Worm (Caenorhabditis elegans) whole organism, L2 larva: ENCODE measurements around the gene afmd-1.

ENCODE experiments used
- C34F6.9 ChIP-seq: fragments of 150-350 bp; optimal IDR thresholded peaks from 2 replicates; lab custom pipeline; 2014; ENCODE audit warnings: missing biosample characterization, missing genetic modification characterization
- F13H6.1 ChIP-seq: sonication (generic microtip); optimal IDR thresholded peaks from 2 replicates; lab custom pipeline; 2016; ENCODE audit warnings: missing genetic modification characterization, missing compliant biosample characterization
- R02D3.7 ChIP-seq: fragments of 150-350 bp; optimal IDR thresholded peaks from 2 replicates; lab custom pipeline; 2014; ENCODE audit warnings: missing biosample characterization, missing genetic modification characterization
- ZK546.5 ChIP-seq: sonication (generic microtip); optimal IDR thresholded peaks from 2 replicates; lab custom pipeline; 2017; ENCODE audit warnings: missing biosample characterization, missing genetic modification characterization
- alr-1 ChIP-seq: fragments of 150-350 bp; optimal IDR thresholded peaks from 2 replicates; lab custom pipeline; 2014; ENCODE audit warnings: missing biosample characterization, missing genetic modification characterization
- aly-2 ChIP-seq: fragments of 150-350 bp; optimal IDR thresholded peaks from 2 replicates; lab custom pipeline; 2014; ENCODE audit warnings: missing biosample characterization, missing genetic modification characterization
- ama-1 ChIP-seq: fragments of 150-350 bp; optimal IDR thresholded peaks from 2 replicates; lab custom pipeline; 2018; ENCODE audit warnings: inconsistent platforms
- blmp-1 ChIP-seq: sonication (generic microtip); optimal IDR thresholded peaks from 2 replicates; lab custom pipeline; 2017; ENCODE audit warnings: missing genetic modification characterization, mild to moderate bottlenecking, missing compliant biosample characterization, antibody characterized with exemption, moderate library complexity; ENCODE audit not compliant: insufficient read depth
- ceh-16 ChIP-seq: fragments of 150-350 bp; optimal IDR thresholded peaks from 2 replicates; lab custom pipeline; 2014; ENCODE audit warnings: missing biosample characterization, missing genetic modification characterization
- ceh-82 ChIP-seq: fragments of 150-350 bp; optimal IDR thresholded peaks from 2 replicates; lab custom pipeline; 2014; ENCODE audit warnings: missing biosample characterization, missing genetic modification characterization
- crh-2 ChIP-seq: sonication (generic microtip); optimal IDR thresholded peaks from 2 replicates; lab custom pipeline; 2017; ENCODE audit warnings: missing biosample characterization, missing genetic modification characterization
- egl-27 ChIP-seq: sonication (generic microtip); optimal IDR thresholded peaks from 3 replicates; lab custom pipeline; 2017; ENCODE audit warnings: missing biosample characterization, missing genetic modification reagents, missing genetic modification characterization
- elt-1 ChIP-seq: fragments of 150-350 bp; optimal IDR thresholded peaks from 2 replicates; lab custom pipeline; 2014; ENCODE audit warnings: missing biosample characterization, missing genetic modification characterization
- elt-3 ChIP-seq: sonication (generic microtip); optimal IDR thresholded peaks from 2 replicates; lab custom pipeline; 2017; ENCODE audit warnings: missing biosample characterization, missing genetic modification characterization
- fos-1 ChIP-seq: fragments of 150-350 bp; optimal IDR thresholded peaks from 2 replicates; lab custom pipeline; 2014; ENCODE audit warnings: missing biosample characterization, missing genetic modification characterization
- gmeb-1 ChIP-seq: fragments of 150-350 bp; optimal IDR thresholded peaks from 2 replicates; lab custom pipeline; 2014; ENCODE audit warnings: missing biosample characterization, missing genetic modification characterization
- lin-11 ChIP-seq: fragments of 150-350 bp; sonication (generic microtip); optimal IDR thresholded peaks from 2 replicates; lab custom pipeline; 2014; ENCODE audit warnings: missing biosample characterization, missing genetic modification characterization, inconsistent platforms, mixed read lengths
- lsy-2 ChIP-seq, 2 experiments: fragments of 150-350 bp in 1 of 2; sonication (generic microtip) in 1 of 2; optimal IDR thresholded peaks; 2 replicates each; lab custom pipeline; 2014 to 2017; ENCODE audit warnings: missing biosample characterization in 2 of 2, missing genetic modification characterization in 2 of 2
- mbf-1 ChIP-seq: sonication (generic microtip); optimal IDR thresholded peaks from 2 replicates; lab custom pipeline; 2017; ENCODE audit warnings: missing biosample characterization, missing genetic modification characterization
- mdl-1 ChIP-seq, 2 experiments: fragments of 150-350 bp in 1 of 2; sonication (generic microtip) in 1 of 2; optimal IDR thresholded peaks; 2 replicates each; lab custom pipeline; 2017; ENCODE audit warnings: missing biosample characterization in 2 of 2, missing genetic modification characterization in 2 of 2
- nhr-10 ChIP-seq: sonication (generic microtip); optimal IDR thresholded peaks from 2 replicates; lab custom pipeline; 2017; ENCODE audit warnings: missing biosample characterization, missing genetic modification characterization
- nhr-11 ChIP-seq: fragments of 150-350 bp; optimal IDR thresholded peaks from 2 replicates; lab custom pipeline; 2014; ENCODE audit warnings: missing biosample characterization, missing genetic modification characterization
- nhr-129 ChIP-seq: fragments of 150-350 bp; optimal IDR thresholded peaks from 2 replicates; lab custom pipeline; 2014; ENCODE audit warnings: missing biosample characterization, missing genetic modification characterization
- nhr-21 ChIP-seq: fragments of 150-350 bp; optimal IDR thresholded peaks from 2 replicates; lab custom pipeline; 2014; ENCODE audit warnings: missing biosample characterization, missing genetic modification characterization
- nhr-237 ChIP-seq: fragments of 150-350 bp; optimal IDR thresholded peaks from 2 replicates; lab custom pipeline; 2014; ENCODE audit warnings: missing biosample characterization, missing genetic modification characterization
- nhr-6 ChIP-seq: fragments of 150-350 bp; optimal IDR thresholded peaks from 2 replicates; lab custom pipeline; 2014; ENCODE audit warnings: missing biosample characterization, missing genetic modification characterization
- sem-4 ChIP-seq: fragments of 150-350 bp; optimal IDR thresholded peaks from 2 replicates; lab custom pipeline; 2014; ENCODE audit warnings: missing biosample characterization, missing genetic modification reagents, missing genetic modification characterization
- skn-1 ChIP-seq: sonication (generic microtip); optimal IDR thresholded peaks from 2 replicates; lab custom pipeline; 2017; ENCODE audit warnings: missing biosample characterization, missing genetic modification characterization
- sma-3 ChIP-seq: sonication (generic microtip); optimal IDR thresholded peaks from 2 replicates; lab custom pipeline; 2016; ENCODE audit warnings: missing genetic modification reagents, missing genetic modification characterization, missing compliant biosample characterization
- sma-9 ChIP-seq, 2 experiments: fragments of 150-350 bp in 1 of 2; sonication (generic microtip) in 1 of 2; optimal IDR thresholded peaks; 2 replicates each; lab custom pipeline; 2014 to 2016; ENCODE audit warnings: missing genetic modification characterization in 2 of 2, mild to moderate bottlenecking in 1 of 2, missing biosample characterization in 1 of 2, missing compliant biosample characterization in 1 of 2, missing genetic modification reagents in 1 of 2, moderate library complexity in 1 of 2
- unc-39 ChIP-seq: fragments of 150-350 bp; optimal IDR thresholded peaks from 2 replicates; lab custom pipeline; 2014; ENCODE audit warnings: missing biosample characterization, missing genetic modification characterization
- unc-55 ChIP-seq: fragments of 150-350 bp; sonication (generic microtip); optimal IDR thresholded peaks from 3 replicates; lab custom pipeline; 2014; ENCODE audit warnings: missing biosample characterization, missing genetic modification reagents, missing genetic modification characterization
- unc-62 ChIP-seq: fragments of 150-350 bp; optimal IDR thresholded peaks from 2 replicates; lab custom pipeline; 2014; ENCODE audit warnings: missing biosample characterization, missing genetic modification reagents, missing genetic modification characterization
- zag-1 ChIP-seq: fragments of 150-350 bp; optimal IDR thresholded peaks from 2 replicates; lab custom pipeline; 2014; ENCODE audit warnings: missing biosample characterization, missing genetic modification characterization
- ztf-1 ChIP-seq: fragments of 200-800 bp; sonication (Bioruptor generic); conservative IDR thresholded peaks from 2 replicates; pipeline ENCODE4 v1.3.6; 2022; ENCODE audit warnings: missing genetic modification characterization, missing compliant biosample characterization
- ztf-11 ChIP-seq: sonication (generic microtip); optimal IDR thresholded peaks from 2 replicates; lab custom pipeline; 2017; ENCODE audit warnings: missing biosample characterization, missing genetic modification characterization

afmd-1 gene

DNA sequence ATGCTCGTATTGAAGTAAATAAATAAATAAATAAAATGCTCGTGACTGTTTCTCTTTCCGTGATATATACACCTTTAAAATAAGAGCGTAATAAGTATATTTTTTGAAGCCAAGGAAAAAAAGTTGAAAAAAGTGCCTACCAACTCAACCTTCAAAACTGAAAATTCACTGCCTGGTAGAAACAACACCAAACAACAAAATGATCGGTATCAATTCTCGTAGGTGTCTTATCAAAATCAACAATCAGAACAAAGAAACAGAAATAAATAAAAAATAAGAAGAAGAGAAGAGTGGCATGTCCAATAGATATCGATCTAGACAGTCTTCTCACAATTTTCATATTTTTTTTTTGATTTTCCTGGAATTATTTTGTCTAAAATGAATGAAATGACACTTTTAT is at the start of gene afmd-1:
Gene afmd-1, plus strand, starts transcription at position 316 of the 400 bp plus-strand sequence.
- TF ChIP-seq sma-9 (GFP tag; optimal IDR thresholded peaks at IDR 0.05; lab: Kevin White, UChicago) (no peak), sma-9 (tag; optimal IDR thresholded peaks at IDR 0.05; lab: Kevin White, UChicago) (no peak), nhr-6 (tag; lab: Kevin White, UChicago) (no peak), ama-1 (no peak), F13H6.1 (tag; lab: Kevin White, UChicago) (no peak), alr-1 (tag; lab: Kevin White, UChicago) (no peak), ceh-16 (tag; lab: Kevin White, UChicago) (no peak), aly-2 (no peak), sem-4 (no peak), ZK546.5 (tag; lab: Kevin White, UChicago) (no peak), nhr-129 (tag; lab: Kevin White, UChicago) (no peak), nhr-11 (tag; lab: Kevin White, UChicago) (no peak), sma-3 (GFP tag; lab: Kevin White, UChicago) (no peak), R02D3.7 (no peak), C34F6.9 (tag; lab: Kevin White, UChicago) (no peak), nhr-237 (tag; lab: Kevin White, UChicago) (no peak), fos-1 (tag; lab: Kevin White, UChicago) (no peak)

DNA sequence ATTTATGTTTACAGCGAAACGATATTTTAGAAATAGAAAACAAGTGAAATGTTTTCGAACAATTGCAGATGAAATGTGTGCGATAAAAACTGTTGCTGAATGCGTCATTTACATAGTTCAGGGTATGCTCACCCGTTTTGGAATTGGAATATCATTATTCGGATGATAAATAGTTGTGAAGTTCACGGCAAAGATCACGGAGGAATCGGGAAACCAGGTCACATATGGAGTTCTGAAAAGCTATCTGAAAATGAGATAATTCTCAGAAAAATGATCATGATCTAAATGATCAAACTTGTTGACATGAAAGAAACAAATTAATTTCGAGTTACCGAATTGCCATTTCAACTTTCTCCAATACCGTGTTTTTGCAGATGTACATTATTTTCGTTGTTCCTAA is 48.3 kb upstream of the afmd-1 start, which contains the start of gene best-16:
Gene best-16, minus strand, starts transcription at position 101 of the 400 bp plus-strand sequence.
- TF ChIP-seq sem-4 (no peak), ztf-11 (tag; lab: Kevin White, UChicago) (no peak), nhr-6 (tag; lab: Kevin White, UChicago) (no peak), ZK546.5 (tag; lab: Kevin White, UChicago) (no peak), nhr-11 (tag; lab: Kevin White, UChicago) (no peak)

DNA sequence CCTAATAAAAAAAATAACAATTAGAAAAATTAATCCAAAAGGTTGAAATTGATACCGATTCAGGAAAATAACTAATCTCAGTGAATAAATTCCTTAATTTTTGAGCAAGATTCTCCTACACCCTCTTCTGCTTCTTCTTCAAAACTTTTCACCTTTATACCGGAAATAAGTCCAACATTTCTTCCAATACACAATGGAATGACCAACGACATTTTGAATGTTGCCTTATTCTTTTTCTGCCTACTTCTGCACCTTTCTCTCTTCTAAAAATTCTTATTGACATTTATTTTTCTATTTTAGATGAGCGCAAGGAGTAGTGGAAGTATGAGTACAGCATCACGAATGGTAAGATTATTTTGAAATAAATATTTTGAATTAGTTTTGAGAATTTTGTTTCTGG is 47.2 kb upstream of the afmd-1 start, which contains the start of gene unc-8:
Gene unc-8, plus strand, starts transcription at position 301 of the 400 bp plus-strand sequence.
- TF ChIP-seq elt-3: no peak
- TF ChIP-seq unc-62: no peak
- TF ChIP-seq elt-1 (tag; lab: Kevin White, UChicago): no peak
- TF ChIP-seq unc-55 (GFP tag; lab: Kevin White, UChicago): no peak
- no peak for TF ChIP-seq gmeb-1 (tag; lab: Kevin White, UChicago)
- TF ChIP-seq zag-1 (tag; lab: Kevin White, UChicago): no peak
- no peak for TF ChIP-seq skn-1 (tag; lab: Kevin White, UChicago)
- no peak for TF ChIP-seq alr-1 (tag; lab: Kevin White, UChicago)
- no peak for TF ChIP-seq C34F6.9 (tag; lab: Kevin White, UChicago)
- no peak for TF ChIP-seq ztf-11 (tag; lab: Kevin White, UChicago)
- no peak for TF ChIP-seq blmp-1
- no peak for TF ChIP-seq mdl-1 (tag; optimal IDR thresholded peaks at IDR 0.05; lab: Kevin White, UChicago)
- no peak for TF ChIP-seq R02D3.7
- TF ChIP-seq ztf-1 (GFP tag; lab: Robert Waterston, UW): no peak
- no peak for TF ChIP-seq nhr-21
- no peak for TF ChIP-seq lin-11

DNA sequence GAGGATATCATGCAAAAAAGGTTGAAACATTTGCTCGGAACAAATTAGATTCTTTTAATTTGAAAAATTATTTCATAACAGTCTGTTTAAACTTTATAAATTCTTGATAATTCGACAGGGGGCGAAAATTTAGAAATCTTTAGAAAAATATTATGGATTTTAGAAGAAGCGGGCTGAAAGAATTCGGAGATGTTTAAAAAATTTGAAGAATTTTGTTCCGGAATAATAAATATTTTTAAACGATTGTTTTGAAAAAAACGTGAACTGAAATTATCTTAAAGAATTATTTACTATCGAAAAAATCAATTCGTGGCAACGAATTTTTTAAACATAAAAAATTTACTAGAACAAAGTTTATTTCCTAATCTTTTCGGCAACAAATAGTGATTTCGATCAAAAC is 40.3 kb upstream of the afmd-1 start, which contains the start of gene R13A1.3:
Gene R13A1.3, plus strand, starts transcription at position 301 of the 400 bp plus-strand sequence.
- no peak for TF ChIP-seq nhr-21
- no peak for TF ChIP-seq unc-39 (tag; lab: Kevin White, UChicago)
- no peak for TF ChIP-seq nhr-10 (tag; lab: Kevin White, UChicago)
- TF ChIP-seq zag-1 (tag; lab: Kevin White, UChicago): no peak
- no peak for TF ChIP-seq ceh-82 (tag; lab: Kevin White, UChicago)
- TF ChIP-seq egl-27 (tag; lab: Kevin White, UChicago): no peak
- TF ChIP-seq crh-2 (tag; lab: Kevin White, UChicago): no peak
- no peak for TF ChIP-seq F13H6.1 (tag; lab: Kevin White, UChicago)
- TF ChIP-seq ztf-1 (GFP tag; lab: Robert Waterston, UW): no peak
- no peak for TF ChIP-seq lsy-2 (tag; optimal IDR thresholded peaks at IDR 0.05; lab: Kevin White, UChicago)
- no peak for TF ChIP-seq ama-1
- no peak for TF ChIP-seq unc-62
- TF ChIP-seq mbf-1 (tag; lab: Kevin White, UChicago): no peak
- no peak for TF ChIP-seq mdl-1 (tag; optimal IDR thresholded peaks at IDR 0.05; lab: Kevin White, UChicago)
- no peak for TF ChIP-seq skn-1 (tag; lab: Kevin White, UChicago)
- no peak for TF ChIP-seq aly-2
